Worm (Caenorhabditis elegans): Measurements from ENCODE around the gene col-9.

Gene col-9

ce11 chrX:13596003-13596767 is 6.3 kb downstream of the col-9 start, which contains the start of gene F54B11.5 (continued):
- no peak for TF ChIP-seq nhr-28 (tag; optimal IDR thresholded peaks at IDR 0.05)
- TF ChIP-seq lin-15B (tag; optimal IDR thresholded peaks at IDR 0.05), result peak; percentile 3
- no peak for TF ChIP-seq vab-15 (tag; optimal IDR thresholded peaks at IDR 0.05)
- TF ChIP-seq nhr-19 (GFP tag; conservative IDR thresholded peaks at IDR 0.05), result 0 out of 2 replicates have a peak, but pooled peaks have one; percentile 24
- TF ChIP-seq efl-3 (GFP tag; optimal IDR thresholded peaks at IDR 0.05), result no peak
- peak; percentile 47 for TF ChIP-seq nhr-20 (tag; optimal IDR thresholded peaks at IDR 0.05)
- TF ChIP-seq nhr-84 (tag; optimal IDR thresholded peaks at IDR 0.05), result no peak
- TF ChIP-seq irx-1 (tag; optimal IDR thresholded peaks at IDR 0.05), result no peak
- TF ChIP-seq tlp-1 (tag; optimal IDR thresholded peaks at IDR 0.05), result no peak
- TF ChIP-seq ztf-11 (tag; optimal IDR thresholded peaks at IDR 0.05), result no peak
- peak; percentile 43 for TF ChIP-seq rnt-1 (tag; optimal IDR thresholded peaks at IDR 0.05)
- TF ChIP-seq nhr-71 (tag; optimal IDR thresholded peaks at IDR 0.05), result peak; percentile 76
- TF ChIP-seq nhr-11 (tag; optimal IDR thresholded peaks at IDR 0.05), result no peak
- TF ChIP-seq jun-1 (tag; optimal IDR thresholded peaks at IDR 0.05), result peak; percentile 1
- peak; percentile 54 for TF ChIP-seq swsn-7 (tag; optimal IDR thresholded peaks at IDR 0.05)
- peak; percentile 36 to 50 for TF ChIP-seq efl-1 (optimal IDR thresholded peaks at IDR 0.05)
- TF ChIP-seq efl-1 (GFP tag; optimal IDR thresholded peaks at IDR 0.05 in 1 of 2), result peak in 1 of 2 experiments; percentile 34
- TF ChIP-seq ceh-8 (GFP tag; optimal IDR thresholded peaks at IDR 0.05), result peak; percentile 58
- TF ChIP-seq dsc-1 (tag; optimal IDR thresholded peaks at IDR 0.05), result peak; percentile 63
- TF ChIP-seq tbx-2 (tag; optimal IDR thresholded peaks at IDR 0.05), result peak; percentile 46
- no peak for TF ChIP-seq sptf-1 (tag; optimal IDR thresholded peaks at IDR 0.05)
- TF ChIP-seq ceh-88 (GFP tag; IDR thresholded peaks at IDR 0.05), result no peak
- no peak for TF ChIP-seq sup-37 (GFP tag; optimal IDR thresholded peaks at IDR 0.05)
- TF ChIP-seq nhr-237 (tag; optimal IDR thresholded peaks at IDR 0.05), result no peak
- TF ChIP-seq ceh-63 (GFP tag; optimal IDR thresholded peaks at IDR 0.05), result no peak
- no peak for TF ChIP-seq unc-30 (tag; optimal IDR thresholded peaks at IDR 0.05)
- no peak for TF ChIP-seq egl-27 (tag; optimal IDR thresholded peaks at IDR 0.05)
- peak in 1 of 6 experiments; percentile 10 for TF ChIP-seq elt-3 (tag; optimal IDR thresholded peaks at IDR 0.05)
- TF ChIP-seq nhr-12 (tag; optimal IDR thresholded peaks at IDR 0.05), result no peak
- TF ChIP-seq ceh-90 (tag; optimal IDR thresholded peaks at IDR 0.05), result no peak
- peak; percentile 18 for TF ChIP-seq fos-1 (tag; optimal IDR thresholded peaks at IDR 0.05)
- TF ChIP-seq ceh-82 (tag; optimal IDR thresholded peaks at IDR 0.05), result peak in 2 of 3 experiments; percentile 17 to 52
- TF ChIP-seq zip-4 (GFP tag; optimal IDR thresholded peaks at IDR 0.05), result no peak

DNA sequence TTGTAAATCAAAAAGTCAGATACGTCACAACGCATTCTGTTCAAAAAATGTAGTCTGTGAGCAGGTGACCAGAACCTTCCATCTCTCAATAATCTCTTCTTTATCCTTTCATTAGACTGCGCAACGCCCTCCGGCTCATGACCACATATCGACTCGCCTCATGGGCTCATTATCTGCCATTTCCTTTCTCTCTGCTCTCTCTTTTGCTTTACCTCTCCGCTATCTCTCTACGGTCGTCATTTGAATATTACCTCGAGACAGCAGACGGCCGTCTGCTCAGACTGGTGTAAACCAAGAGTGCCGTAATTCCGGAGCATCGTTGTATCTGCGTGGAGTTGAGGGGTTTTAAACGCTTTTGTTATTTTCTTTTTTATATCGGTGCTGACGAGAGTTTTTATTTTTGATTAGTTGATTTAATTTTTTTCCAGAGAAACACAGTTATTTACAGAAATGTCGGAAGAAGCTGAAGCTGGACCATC is 8.2 kb downstream of the col-9 start, which contains the start of gene bra-1:
TSS of gene bra-1 (plus strand) at position 429 of the 479 bp plus-strand sequence.
- TF ChIP-seq C04F5.9 (tag; optimal IDR thresholded peaks at IDR 0.05) (no peak), egl-13 (tag; optimal IDR thresholded peaks at IDR 0.05) (peak; percentile 86), unc-62 (GFP tag; optimal IDR thresholded peaks at IDR 0.05) (no peak), unc-30 (tag; optimal IDR thresholded peaks at IDR 0.05) (no peak), swsn-7 (tag; optimal IDR thresholded peaks at IDR 0.05) (peak; percentile 71), blmp-1 (tag; optimal IDR thresholded peaks at IDR 0.05) (peak; percentile 15), nhr-20 (tag; optimal IDR thresholded peaks at IDR 0.05) (peak; percentile 72), dsc-1 (tag; optimal IDR thresholded peaks at IDR 0.05) (peak; percentile 90), mab-9 (GFP tag; IDR thresholded peaks at IDR 0.05) (no peak), nhr-77 (tag; optimal IDR thresholded peaks at IDR 0.05) (peak; percentile 23), unc-130 (tag; optimal IDR thresholded peaks at IDR 0.05) (no peak), pqm-1 (tag; optimal IDR thresholded peaks at IDR 0.05) (no peak), fos-1 (tag; optimal IDR thresholded peaks at IDR 0.05) (peak; percentile 50), ets-5 (GFP tag; IDR thresholded peaks at IDR 0.05) (no peak), nhr-28 (tag; optimal IDR thresholded peaks at IDR 0.05) (no peak), hpl-2 (GFP tag; optimal IDR thresholded peaks at IDR 0.05) (no peak), aly-2 (tag; optimal IDR thresholded peaks at IDR 0.05) (no peak), pax-3 (tag; optimal IDR thresholded peaks at IDR 0.05) (peak; percentile 72), nhr-90 (tag; optimal IDR thresholded peaks at IDR 0.05; ENCODE audit: poor library complexity) (no peak), lir-3 (tag; optimal IDR thresholded peaks at IDR 0.05; ENCODE audit: poor library complexity) (no peak), nhr-47 (tag; optimal IDR thresholded peaks at IDR 0.05) (peak; percentile 86), ama-1 (optimal IDR thresholded peaks at IDR 0.05) (no peak), lin-14 (GFP tag; optimal IDR thresholded peaks at IDR 0.05) (peak; percentile 84), C16A3.4 (tag; optimal IDR thresholded peaks at IDR 0.05) (peak; percentile 52), hlh-17 (GFP tag; optimal IDR thresholded peaks at IDR 0.05; ENCODE audit: borderline replicate concordance) (no peak)

Data from whole organism, L1 larva.